Fruit fly (Drosophila melanogaster) whole organism, embryonic: ENCODE data around the gene CG14329.
A peak's percentile ranks its signal among the peaks of the same experiment; 100 is the strongest.

ENCODE experiments used
- Bgb ChIP-seq: fragments of 200-800 bp; sonication (Bioruptor generic); IDR thresholded peaks from 2 replicates; pipeline ENCODE4 v1.3.6; 2022; ENCODE audit warnings: missing biosample characterization, missing genetic modification characterization; ENCODE audit not compliant: partially characterized antibody
- CG10565 ChIP-seq: fragments of 200-800 bp; sonication (Bioruptor generic); optimal IDR thresholded peaks from 3 replicates; lab custom pipeline; 2016; ENCODE audit warnings: missing biosample characterization, mild to moderate bottlenecking, missing genetic modification characterization
- CG10979 ChIP-seq: fragments of 200-800 bp; sonication (Bioruptor generic); optimal IDR thresholded peaks from 2 replicates; lab custom pipeline; 2018; ENCODE audit warnings: missing biosample characterization, mild to moderate bottlenecking, missing genetic modification characterization, moderate library complexity
- CG11504 ChIP-seq: fragments of 200-800 bp; sonication (Bioruptor generic); optimal IDR thresholded peaks from 3 replicates; lab custom pipeline; 2019; ENCODE audit warnings: missing biosample characterization, mild to moderate bottlenecking, missing genetic modification characterization, moderate library complexity
- CG12299 ChIP-seq: fragments of 200-800 bp; sonication (Bioruptor generic); optimal IDR thresholded peaks from 2 replicates; lab custom pipeline; 2018; ENCODE audit warnings: missing biosample characterization, mild to moderate bottlenecking, missing genetic modification characterization
- CG12391 ChIP-seq: fragments of 200-800 bp; sonication (Bioruptor generic); optimal IDR thresholded peaks from 3 replicates; lab custom pipeline; 2018; ENCODE audit warnings: missing biosample characterization, mild to moderate bottlenecking, missing genetic modification characterization, moderate library complexity
- CG13775 ChIP-seq: fragments of 200-800 bp; sonication (Bioruptor generic); optimal IDR thresholded peaks from 3 replicates; lab custom pipeline; 2017; ENCODE audit warnings: missing biosample characterization, mild to moderate bottlenecking, missing genetic modification characterization
- CG14860 ChIP-seq: fragments of 200-800 bp; sonication (Bioruptor generic); IDR thresholded peaks from 3 replicates; pipeline ENCODE4 v1.3.6; 2022; ENCODE audit warnings: missing biosample characterization, missing genetic modification characterization; ENCODE audit not compliant: partially characterized antibody
- CG15011 ChIP-seq: fragments of 200-800 bp; sonication (Bioruptor generic); optimal IDR thresholded peaks from 3 replicates; lab custom pipeline; 2018; ENCODE audit warnings: missing biosample characterization, mild to moderate bottlenecking, missing genetic modification characterization
- CG16779 ChIP-seq: fragments of 200-800 bp; sonication (Bioruptor generic); IDR thresholded peaks from 2 replicates; pipeline ENCODE4 v1.3.6; 2022; ENCODE audit warnings: missing biosample characterization, missing genetic modification characterization
- CG16815 ChIP-seq: fragments of 200-800 bp; sonication (Bioruptor generic); optimal IDR thresholded peaks from 3 replicates; lab custom pipeline; 2017; ENCODE audit warnings: missing biosample characterization, mild to moderate bottlenecking, missing genetic modification characterization
- CG17385 ChIP-seq: fragments of 200-800 bp; sonication (Bioruptor generic); optimal IDR thresholded peaks from 3 replicates; lab custom pipeline; 2018; ENCODE audit warnings: missing biosample characterization, mild to moderate bottlenecking, missing genetic modification characterization
- CG18599 ChIP-seq: fragments of 200-800 bp; sonication (Bioruptor generic); optimal IDR thresholded peaks from 3 replicates; lab custom pipeline; 2017; ENCODE audit warnings: missing biosample characterization, missing genetic modification characterization, mild to moderate bottlenecking, moderate library complexity, missing genetic modification reagents
- CG18619 ChIP-seq: fragments of 200-800 bp; sonication (Bioruptor generic); optimal IDR thresholded peaks from 3 replicates; lab custom pipeline; 2017; ENCODE audit warnings: missing biosample characterization, mild to moderate bottlenecking, missing genetic modification characterization
- CG2120 ChIP-seq: fragments of 200-800 bp; sonication (Bioruptor generic); optimal IDR thresholded peaks from 3 replicates; lab custom pipeline; 2016; ENCODE audit warnings: missing biosample characterization, missing genetic modification characterization
- CG2678 ChIP-seq: fragments of 200-800 bp; sonication (Bioruptor generic); optimal IDR thresholded peaks from 3 replicates; lab custom pipeline; 2019; ENCODE audit warnings: missing biosample characterization, mild to moderate bottlenecking, missing genetic modification characterization, moderate library complexity
- CG30020 ChIP-seq: fragments of 200-800 bp; optimal IDR thresholded peaks from 2 replicates; lab custom pipeline; 2019; ENCODE audit warnings: missing biosample characterization, mild to moderate bottlenecking, missing genetic modification characterization, moderate library complexity
- CG30403 ChIP-seq: fragments of 200-800 bp; sonication (Bioruptor generic); optimal IDR thresholded peaks from 3 replicates; lab custom pipeline; 2016; ENCODE audit warnings: missing biosample characterization, missing genetic modification characterization
- CG31441 ChIP-seq: fragments of 200-800 bp; sonication (Bioruptor generic); IDR thresholded peaks from 2 replicates; pipeline ENCODE4 v1.3.6; 2022; ENCODE audit warnings: missing biosample characterization, missing genetic modification characterization
- CG7839 ChIP-seq: fragments of 200-800 bp; sonication (Bioruptor generic); optimal IDR thresholded peaks from 3 replicates; lab custom pipeline; 2018; ENCODE audit warnings: missing biosample characterization, mild to moderate bottlenecking, missing genetic modification characterization, moderate library complexity
- CoRest ChIP-seq: fragments of 200-800 bp; sonication (Bioruptor generic); optimal IDR thresholded peaks from 3 replicates; lab custom pipeline; 2018; ENCODE audit warnings: missing biosample characterization, mild to moderate bottlenecking, missing genetic modification characterization, moderate library complexity
- Deaf1 ChIP-seq: fragments of 200-800 bp; optimal IDR thresholded peaks from 3 replicates; lab custom pipeline; 2019; ENCODE audit warnings: missing biosample characterization, mild to moderate bottlenecking, missing genetic modification characterization, moderate library complexity
- Hand ChIP-seq: fragments of 200-800 bp; sonication (Bioruptor generic); optimal IDR thresholded peaks from 2 replicates; lab custom pipeline; 2017; ENCODE audit warnings: mild to moderate bottlenecking, missing biosample characterization, missing genetic modification reagents, missing genetic modification characterization
- Hmr ChIP-seq: fragments of 200-800 bp; sonication (Bioruptor generic); optimal IDR thresholded peaks from 3 replicates; lab custom pipeline; 2017; ENCODE audit warnings: mild to moderate bottlenecking, missing biosample characterization, missing genetic modification reagents, missing genetic modification characterization
- Hr39 ChIP-seq: fragments of >200 bp; optimal IDR thresholded peaks from 2 replicates; lab custom pipeline; 2017
- Hr51 ChIP-seq, 2 experiments: fragments of 200-800 bp; sonication (Bioruptor generic); optimal IDR thresholded peaks; 2 replicates in 1 of 2; 3 replicates in 1 of 2; lab custom pipeline; 2016 to 2018; ENCODE audit warnings: missing biosample characterization in 2 of 2, missing genetic modification characterization in 2 of 2, mild to moderate bottlenecking in 1 of 2, moderate library complexity in 1 of 2
- Lpt ChIP-seq: fragments of >200 bp; optimal IDR thresholded peaks from 2 replicates; lab custom pipeline; 2018; ENCODE audit warnings: missing biosample characterization, missing genetic modification characterization
- MTF-1 ChIP-seq: fragments of 200-800 bp; sonication (Bioruptor generic); optimal IDR thresholded peaks from 2 replicates; lab custom pipeline; 2018; ENCODE audit warnings: missing biosample characterization, mild to moderate bottlenecking, missing genetic modification characterization, borderline replicate concordance
- Oli ChIP-seq: fragments of 200-800 bp; sonication (Bioruptor generic); optimal IDR thresholded peaks from 2 replicates; lab custom pipeline; 2018; ENCODE audit warnings: missing biosample characterization, mild to moderate bottlenecking, missing genetic modification characterization, moderate library complexity
- Xbp1 ChIP-seq: fragments of 200-800 bp; sonication (Bioruptor generic); optimal IDR thresholded peaks from 3 replicates; lab custom pipeline; 2016; ENCODE audit warnings: missing biosample characterization, mild to moderate bottlenecking, missing genetic modification characterization
- abd-A ChIP-seq: fragments of 200-800 bp; sonication (Bioruptor generic); optimal IDR thresholded peaks from 3 replicates; lab custom pipeline; 2019; ENCODE audit warnings: missing biosample characterization, mild to moderate bottlenecking, missing genetic modification characterization, moderate library complexity
- crol ChIP-seq: fragments of 200-800 bp; sonication (Bioruptor generic); IDR thresholded peaks from 2 replicates; pipeline ENCODE4 v1.3.6; 2022; ENCODE audit warnings: missing biosample characterization, missing genetic modification characterization
- cwo ChIP-seq: fragments of 200-800 bp; sonication (Bioruptor generic); optimal IDR thresholded peaks from 3 replicates; lab custom pipeline; 2017; ENCODE audit warnings: missing biosample characterization, missing genetic modification characterization, mild to moderate bottlenecking, moderate library complexity, missing genetic modification reagents
- dimm ChIP-seq: fragments of 200-800 bp; sonication (Bioruptor generic); IDR thresholded peaks from 2 replicates; pipeline ENCODE4 v1.3.6; 2022; ENCODE audit warnings: missing biosample characterization, missing genetic modification characterization
- dmrt11E ChIP-seq: fragments of 200-800 bp; sonication (Bioruptor generic); optimal IDR thresholded peaks from 3 replicates; lab custom pipeline; 2018; ENCODE audit warnings: missing biosample characterization, mild to moderate bottlenecking, missing genetic modification characterization, moderate library complexity
- gem ChIP-seq: fragments of 200-800 bp; sonication (Bioruptor generic); optimal IDR thresholded peaks from 2 replicates; lab custom pipeline; 2019; ENCODE audit warnings: missing biosample characterization, mild to moderate bottlenecking, missing genetic modification characterization, moderate library complexity
- insv ChIP-seq, 2 experiments: fragments of 200-800 bp; sonication (Bioruptor generic); optimal IDR thresholded peaks; 3 replicates each; lab custom pipeline; 2016 to 2018; ENCODE audit warnings: missing biosample characterization in 2 of 2, missing genetic modification characterization in 2 of 2
- nerfin-1 ChIP-seq: fragments of 200-800 bp; sonication (Bioruptor generic); optimal IDR thresholded peaks from 3 replicates; lab custom pipeline; 2019; ENCODE audit warnings: missing biosample characterization, mild to moderate bottlenecking, missing genetic modification characterization, moderate library complexity
- nmo ChIP-seq: fragments of 200-800 bp; sonication (Bioruptor generic); optimal IDR thresholded peaks from 2 replicates; lab custom pipeline; 2018; ENCODE audit warnings: missing biosample characterization, mild to moderate bottlenecking, missing genetic modification characterization, moderate library complexity
- pnt ChIP-seq: fragments of 200-800 bp; sonication (Bioruptor generic); optimal IDR thresholded peaks from 3 replicates; lab custom pipeline; 2016; ENCODE audit warnings: missing biosample characterization, missing genetic modification characterization
- prd ChIP-seq, 3 experiments: fragments of >200 bp in 2 of 3; fragments of 200-800 bp in 1 of 3; sonication (Bioruptor generic) in 1 of 3; optimal IDR thresholded peaks in 2 of 3; IDR thresholded peaks in 1 of 3; 2 replicates in 2 of 3; 3 replicates in 1 of 3; pipeline versions ENCODE4 v1.3.6 to Lab custom; 2017 to 2022; ENCODE audit warnings: missing biosample characterization in 1 of 3, missing genetic modification characterization in 1 of 3
- pros ChIP-seq: fragments of 200-800 bp; sonication (Bioruptor generic); optimal IDR thresholded peaks from 3 replicates; lab custom pipeline; 2019; ENCODE audit warnings: missing biosample characterization, mild to moderate bottlenecking, missing genetic modification characterization, moderate library complexity
- rib ChIP-seq: fragments of 200-800 bp; sonication (Bioruptor generic); IDR thresholded peaks from 2 replicates; pipeline ENCODE4 v1.3.6; 2022; ENCODE audit warnings: missing biosample characterization, missing genetic modification characterization
- sens ChIP-seq: fragments of 200-800 bp; sonication (Bioruptor generic); peaks from one replicate; lab custom pipeline; 2016; ENCODE audit warnings: missing biosample characterization, missing genetic modification characterization
- tgo ChIP-seq: fragments of 200-800 bp; sonication (Bioruptor generic); IDR thresholded peaks from 3 replicates; pipeline ENCODE4 v1.3.6; 2022; ENCODE audit warnings: missing biosample characterization, missing genetic modification characterization
- trh ChIP-seq: fragments of 200-800 bp; sonication (Bioruptor generic); optimal IDR thresholded peaks from 2 replicates; lab custom pipeline; 2016; ENCODE audit warnings: missing biosample characterization, missing genetic modification characterization
- unc-4 ChIP-seq: fragments of 200-800 bp; sonication (Bioruptor generic); IDR thresholded peaks from 2 replicates; pipeline ENCODE4 v1.3.6; 2022; ENCODE audit warnings: missing biosample characterization, missing genetic modification characterization; ENCODE audit not compliant: partially characterized antibody

CG14329 gene

DNA sequence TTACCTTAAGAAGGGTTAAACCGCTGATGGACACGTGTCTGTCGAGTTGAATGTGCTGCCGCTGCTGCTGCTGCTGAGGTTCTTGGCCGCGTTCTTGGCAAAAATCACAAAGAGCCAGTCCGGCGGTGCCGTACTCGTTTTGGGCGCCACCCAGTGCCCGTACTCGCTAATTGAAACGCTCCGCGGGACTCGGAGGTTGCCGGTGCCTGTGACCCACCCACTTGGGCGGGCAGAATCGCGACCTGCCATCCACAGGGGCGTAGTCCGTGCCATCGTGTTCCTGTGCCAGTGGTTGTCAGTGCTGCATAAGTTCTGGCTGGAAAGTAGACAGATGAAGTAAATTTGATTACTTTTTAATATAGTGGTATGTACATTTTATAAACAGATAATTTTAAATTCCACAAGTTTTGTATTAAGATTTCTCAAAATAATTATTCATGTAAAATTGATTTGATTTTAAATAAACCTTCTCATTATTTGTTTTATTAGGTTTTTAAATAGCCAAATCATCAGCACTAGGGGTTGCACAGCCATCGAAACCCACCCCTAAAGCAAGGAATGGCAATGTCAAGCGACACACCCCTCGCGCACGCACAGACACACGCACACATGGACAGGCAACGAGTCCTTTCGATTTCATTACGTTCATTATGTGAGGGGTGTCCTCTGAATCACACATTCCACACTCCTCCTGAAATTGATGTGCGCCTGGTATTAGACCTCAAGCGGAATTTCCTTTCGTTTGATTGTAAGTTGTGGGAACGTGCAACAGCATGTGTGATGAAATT, 4.1 kb upstream of the CG14329 start (continued):
- TF ChIP-seq nerfin-1 (tag; lab: Kevin White, UChicago) (peak; percentile 84), CG7839 (tag; lab: Kevin White, UChicago) (peak; percentile 48), pnt (GFP tag; lab: Kevin White, UChicago) (no peak), CG16815 (GFP tag; lab: Kevin White, UChicago) (no peak), CG16779 (GFP tag; lab: Robert Waterston, UW) (no peak), CG31441 (GFP tag; lab: Robert Waterston, UW) (0 out of 2 replicates have a peak, but pooled peaks have one; percentile 18), cwo (GFP tag; lab: Kevin White, UChicago) (no peak), tgo (GFP tag; lab: Robert Waterston, UW) (no peak), dmrt11E (peak; percentile 22), Oli (tag; lab: Kevin White, UChicago) (peak; percentile 8), prd (optimal IDR thresholded peaks at IDR 0.05; lab: Kevin White, UChicago) (no peak), prd (GFP tag; IDR thresholded peaks at IDR 0.05; lab: Robert Waterston, UW) (0 out of 3 replicates have a peak, but pooled peaks have one; percentile 25), Hmr (GFP tag; lab: Kevin White, UChicago) (peak; percentile 50), Bgb (GFP tag; lab: Robert Waterston, UW) (no peak), CG18619 (GFP tag; lab: Kevin White, UChicago) (peak; percentile 11), Lpt (GFP tag; lab: Kevin White, UChicago) (no peak), rib (peak; percentile 72; the same call in 1 of the 2 replicates), CG12299 (tag; lab: Kevin White, UChicago) (peak; percentile 20), abd-A (tag; lab: Kevin White, UChicago) (peak; percentile 94), Hand (GFP tag; lab: Kevin White, UChicago) (peak; percentile 10), CG13775 (peak; percentile 22), trh (GFP tag; lab: Kevin White, UChicago) (no peak), CG10979 (peak; percentile 30), Deaf1 (tag; lab: Kevin White, UChicago) (peak; percentile 24), Hr39 (no peak), CG11504 (tag; lab: Kevin White, UChicago) (peak; percentile 14), MTF-1 (GFP tag; lab: Kevin White, UChicago) (no peak), gem (tag; lab: Kevin White, UChicago) (peak; percentile 44), CoRest (tag; lab: Kevin White, UChicago) (peak; percentile 38), insv (GFP tag; optimal IDR thresholded peaks at IDR 0.05; lab: Kevin White, UChicago) (peak in 1 of 2 experiments; percentile 22), sens (GFP tag; lab: Kevin White, UChicago) (peak; percentile 78), CG18599 (GFP tag; lab: Kevin White, UChicago) (peak; percentile 41), pros (GFP tag; lab: Kevin White, UChicago) (peak; percentile 84), CG2678 (tag; lab: Kevin White, UChicago) (peak; percentile 53), CG12391 (tag; lab: Kevin White, UChicago) (peak; percentile 57), CG15011 (GFP tag; lab: Kevin White, UChicago) (peak; percentile 15), unc-4 (peak; percentile 38; the same call in 1 of the 2 replicates), CG14860 (GFP tag; lab: Robert Waterston, UW) (no peak), crol (GFP tag; lab: Robert Waterston, UW) (peak; percentile 48), CG10565 (GFP tag; lab: Kevin White, UChicago) (no peak), Xbp1 (GFP tag; lab: Kevin White, UChicago) (no peak), dimm (GFP tag; lab: Robert Waterston, UW) (no peak), CG30020 (tag; lab: Kevin White, UChicago) (no peak), Hr51 (GFP tag; optimal IDR thresholded peaks at IDR 0.05; lab: Kevin White, UChicago) (peak in 1 of 2 experiments; percentile 41), nmo (GFP tag; lab: Kevin White, UChicago) (peak; percentile 33), CG2120 (GFP tag; lab: Kevin White, UChicago) (peak; percentile 6), CG17385 (peak; percentile 6), CG30403 (GFP tag; lab: Kevin White, UChicago) (peak; percentile 6)
